Fruit fly (Drosophila melanogaster) whole organism, embryonic: ENCODE data around the gene SMC5.

Experiments used
- CG10267 ChIP-seq: fragments of 200-800 bp; sonication (Bioruptor generic); optimal IDR thresholded peaks from 2 replicates; lab custom pipeline; 2018; ENCODE audit warnings: missing biosample characterization, mild to moderate bottlenecking, missing genetic modification characterization, moderate library complexity
- CG10979 ChIP-seq: fragments of 200-800 bp; sonication (Bioruptor generic); optimal IDR thresholded peaks from 2 replicates; lab custom pipeline; 2018; ENCODE audit warnings: missing biosample characterization, mild to moderate bottlenecking, missing genetic modification characterization, moderate library complexity
- CG11696 ChIP-seq: fragments of 200-800 bp; sonication (Bioruptor generic); IDR thresholded peaks from 2 replicates; pipeline ENCODE4 v1.3.6; 2022; ENCODE audit warnings: missing biosample characterization, missing genetic modification characterization
- CG12659 ChIP-seq: fragments of 200-800 bp; sonication (Bioruptor generic); optimal IDR thresholded peaks from 3 replicates; lab custom pipeline; 2017; ENCODE audit warnings: mild to moderate bottlenecking, missing biosample characterization, missing genetic modification reagents, missing genetic modification characterization
- CG13287 ChIP-seq: fragments of 200-800 bp; sonication (Bioruptor generic); IDR thresholded peaks from 2 replicates; pipeline ENCODE4 v1.3.6; 2022; ENCODE audit warnings: missing biosample characterization, missing genetic modification characterization; ENCODE audit not compliant: partially characterized antibody
- CG14050 ChIP-seq: fragments of 200-800 bp; sonication (Bioruptor generic); IDR thresholded peaks from 3 replicates; pipeline ENCODE4 v1.3.6; 2022; ENCODE audit warnings: missing biosample characterization, missing genetic modification characterization
- CG14710 ChIP-seq: fragments of 200-800 bp; sonication (Bioruptor generic); optimal IDR thresholded peaks from 3 replicates; lab custom pipeline; 2019; ENCODE audit warnings: missing biosample characterization, mild to moderate bottlenecking, missing genetic modification characterization, moderate library complexity
- CG1603 ChIP-seq: fragments of 200-800 bp; sonication (Bioruptor generic); optimal IDR thresholded peaks from 2 replicates; lab custom pipeline; 2019; ENCODE audit warnings: missing biosample characterization, mild to moderate bottlenecking, missing genetic modification characterization, moderate library complexity
- CG31441 ChIP-seq: fragments of 200-800 bp; sonication (Bioruptor generic); IDR thresholded peaks from 2 replicates; pipeline ENCODE4 v1.3.6; 2022; ENCODE audit warnings: missing biosample characterization, missing genetic modification characterization
- CG3407 ChIP-seq: fragments of 200-800 bp; sonication (Bioruptor generic); optimal IDR thresholded peaks from 2 replicates; lab custom pipeline; 2018; ENCODE audit warnings: missing biosample characterization, mild to moderate bottlenecking, missing genetic modification characterization
- CG7271 ChIP-seq: fragments of 200-800 bp; sonication (Bioruptor generic); optimal IDR thresholded peaks from 2 replicates; lab custom pipeline; 2018; ENCODE audit warnings: missing biosample characterization, mild to moderate bottlenecking, missing genetic modification characterization, moderate library complexity
- CG7839 ChIP-seq: fragments of 200-800 bp; sonication (Bioruptor generic); optimal IDR thresholded peaks from 3 replicates; lab custom pipeline; 2018; ENCODE audit warnings: missing biosample characterization, mild to moderate bottlenecking, missing genetic modification characterization, moderate library complexity
- CG7987 ChIP-seq: fragments of 200-800 bp; sonication (Bioruptor generic); optimal IDR thresholded peaks from 2 replicates; lab custom pipeline; 2018; ENCODE audit warnings: missing biosample characterization, mild to moderate bottlenecking, missing genetic modification characterization, moderate library complexity
- CG8478 ChIP-seq: fragments of >200 bp; optimal IDR thresholded peaks from 2 replicates; lab custom pipeline; 2018
- CG9797 ChIP-seq: fragments of 200-800 bp; sonication (Bioruptor generic); optimal IDR thresholded peaks from 3 replicates; lab custom pipeline; 2018; ENCODE audit warnings: missing biosample characterization, mild to moderate bottlenecking, missing genetic modification characterization
- D ChIP-seq, 2 experiments: fragments of 200-800 bp in 1 of 2; fragments of >200 bp in 1 of 2; sonication (Bioruptor generic) in 1 of 2; optimal IDR thresholded peaks; 2 replicates in 1 of 2; 3 replicates in 1 of 2; lab custom pipeline; 2017; ENCODE audit warnings: mild to moderate bottlenecking in 1 of 2, missing biosample characterization in 1 of 2, missing genetic modification characterization in 1 of 2, missing genetic modification reagents in 1 of 2
- D19A ChIP-seq: fragments of 200-800 bp; optimal IDR thresholded peaks from 3 replicates; lab custom pipeline; 2019; ENCODE audit warnings: missing biosample characterization, mild to moderate bottlenecking, missing genetic modification characterization, moderate library complexity
- Dll ChIP-seq: fragments of 200-800 bp; sonication (Bioruptor generic); IDR thresholded peaks from 4 replicates; pipeline ENCODE4 v1.3.6; 2022; ENCODE audit warnings: missing biosample characterization, missing genetic modification characterization; ENCODE audit not compliant: partially characterized antibody
- E2f2 ChIP-seq: fragments of 200-800 bp; sonication (Bioruptor generic); IDR thresholded peaks from 2 replicates; pipeline ENCODE4 v1.3.6; 2022; ENCODE audit warnings: missing biosample characterization, missing genetic modification characterization
- Eip74EF ChIP-seq, 2 experiments: fragments of 200-800 bp in 1 of 2; fragments of >200 bp in 1 of 2; sonication (Bioruptor generic) in 1 of 2; optimal IDR thresholded peaks; 2 replicates each; lab custom pipeline; 2017 to 2019; ENCODE audit warnings: missing biosample characterization in 2 of 2, missing genetic modification characterization in 2 of 2, mild to moderate bottlenecking in 1 of 2, moderate library complexity in 1 of 2
- Elba2 ChIP-seq: fragments of 200-800 bp; sonication (Bioruptor generic); optimal IDR thresholded peaks from 3 replicates; lab custom pipeline; 2016; ENCODE audit warnings: missing biosample characterization, missing genetic modification characterization
- Hmx ChIP-seq: fragments of 200-800 bp; sonication (Bioruptor generic); optimal IDR thresholded peaks from 2 replicates; lab custom pipeline; 2016; ENCODE audit warnings: missing biosample characterization, missing genetic modification characterization
- Hr51 ChIP-seq, 2 experiments: fragments of 200-800 bp; sonication (Bioruptor generic); optimal IDR thresholded peaks; 2 replicates in 1 of 2; 3 replicates in 1 of 2; lab custom pipeline; 2016 to 2018; ENCODE audit warnings: missing biosample characterization in 2 of 2, missing genetic modification characterization in 2 of 2, mild to moderate bottlenecking in 1 of 2, moderate library complexity in 1 of 2
- Lhr ChIP-seq: fragments of 200-800 bp; sonication (Bioruptor generic); optimal IDR thresholded peaks from 3 replicates; lab custom pipeline; 2017; ENCODE audit warnings: mild to moderate bottlenecking, missing biosample characterization, missing genetic modification reagents, missing genetic modification characterization
- MBD-R2 ChIP-seq: fragments of 200-800 bp; sonication (Bioruptor generic); IDR thresholded peaks from 2 replicates; pipeline ENCODE4 v1.3.6; 2022; ENCODE audit warnings: missing biosample characterization, missing genetic modification characterization
- Myb ChIP-seq: fragments of 200-800 bp; sonication (Bioruptor generic); optimal IDR thresholded peaks from 2 replicates; lab custom pipeline; 2016; ENCODE audit warnings: missing biosample characterization, missing genetic modification characterization
- Neu2 ChIP-seq: fragments of 200-800 bp; sonication (Bioruptor generic); optimal IDR thresholded peaks from 3 replicates; lab custom pipeline; 2016; ENCODE audit warnings: missing biosample characterization, missing genetic modification characterization, borderline replicate concordance
- Nf-YA ChIP-seq: fragments of 200-800 bp; sonication (Bioruptor generic); IDR thresholded peaks from 2 replicates; pipeline ENCODE4 v1.3.6; 2022; ENCODE audit warnings: missing biosample characterization, missing genetic modification characterization
- Pdp1 ChIP-seq, 2 experiments: fragments of 200-800 bp; sonication (Bioruptor generic); optimal IDR thresholded peaks; 3 replicates each; lab custom pipeline; 2016; ENCODE audit warnings: missing biosample characterization in 2 of 2, missing genetic modification characterization in 2 of 2, mild to moderate bottlenecking in 1 of 2, moderate library complexity in 1 of 2
- Ptx1 ChIP-seq: fragments of 200-800 bp; sonication (Bioruptor generic); IDR thresholded peaks from 2 replicates; pipeline ENCODE4 v1.3.6; 2022; ENCODE audit warnings: missing biosample characterization, missing genetic modification characterization
- Rfx ChIP-seq: fragments of 200-800 bp; sonication (Bioruptor generic); IDR thresholded peaks from 2 replicates; pipeline ENCODE4 v1.3.6; 2022; ENCODE audit warnings: missing biosample characterization, missing genetic modification characterization
- Spps ChIP-seq: fragments of 200-800 bp; sonication (Bioruptor generic); optimal IDR thresholded peaks from 2 replicates; lab custom pipeline; 2018; ENCODE audit warnings: missing biosample characterization, mild to moderate bottlenecking, missing genetic modification characterization
- YL-1 ChIP-seq: fragments of 200-800 bp; sonication (Bioruptor generic); optimal IDR thresholded peaks from 3 replicates; lab custom pipeline; 2017; ENCODE audit warnings: missing biosample characterization, mild to moderate bottlenecking, missing genetic modification characterization
- br ChIP-seq: fragments of >200 bp; optimal IDR thresholded peaks from 2 replicates; lab custom pipeline; 2017
- caup ChIP-seq: fragments of 200-800 bp; sonication (Bioruptor generic); optimal IDR thresholded peaks from 3 replicates; lab custom pipeline; 2017; ENCODE audit warnings: missing biosample characterization, mild to moderate bottlenecking, missing genetic modification characterization, moderate library complexity; ENCODE audit not compliant: severe bottlenecking
- chinmo ChIP-seq: fragments of 200-800 bp; sonication (Bioruptor generic); IDR thresholded peaks from 4 replicates; pipeline ENCODE4 v1.3.6; 2022; ENCODE audit warnings: missing biosample characterization, missing genetic modification characterization; ENCODE audit not compliant: partially characterized antibody
- crol ChIP-seq: fragments of 200-800 bp; sonication (Bioruptor generic); IDR thresholded peaks from 2 replicates; pipeline ENCODE4 v1.3.6; 2022; ENCODE audit warnings: missing biosample characterization, missing genetic modification characterization
- crp ChIP-seq, 2 experiments: fragments of 200-800 bp; sonication (Bioruptor generic); optimal IDR thresholded peaks; 2 replicates in 1 of 2; 3 replicates in 1 of 2; lab custom pipeline; 2017; ENCODE audit warnings: missing biosample characterization in 2 of 2, missing genetic modification characterization in 2 of 2, mild to moderate bottlenecking in 1 of 2, moderate library complexity in 1 of 2
- fru ChIP-seq: fragments of >200 bp; optimal IDR thresholded peaks from 2 replicates; lab custom pipeline; 2017
- gro ChIP-seq: fragments of 200-800 bp; sonication (Bioruptor generic); optimal IDR thresholded peaks from 2 replicates; lab custom pipeline; 2016; ENCODE audit warnings: missing biosample characterization, missing genetic modification characterization
- hb ChIP-seq: fragments of 200-800 bp; sonication (Bioruptor generic); IDR thresholded peaks from 3 replicates; pipeline ENCODE4 v1.3.6; 2022; ENCODE audit warnings: missing biosample characterization, missing genetic modification characterization; ENCODE audit not compliant: partially characterized antibody
- jigr1 ChIP-seq: fragments of 200-800 bp; sonication (Bioruptor generic); IDR thresholded peaks from 3 replicates; pipeline ENCODE4 v1.3.6; 2022; ENCODE audit warnings: missing biosample characterization, missing genetic modification characterization
- pzg ChIP-seq: fragments of 200-800 bp; sonication (Bioruptor generic); optimal IDR thresholded peaks from 3 replicates; lab custom pipeline; 2018; ENCODE audit warnings: missing biosample characterization, mild to moderate bottlenecking, missing genetic modification characterization, moderate library complexity
- salm ChIP-seq: fragments of 200-800 bp; sonication (Bioruptor generic); optimal IDR thresholded peaks from 2 replicates; lab custom pipeline; 2018; ENCODE audit warnings: missing biosample characterization, mild to moderate bottlenecking, missing genetic modification characterization
- sna ChIP-seq: fragments of 200-800 bp; sonication (Bioruptor generic); IDR thresholded peaks from 2 replicates; pipeline ENCODE4 v1.3.6; 2022; ENCODE audit warnings: missing biosample characterization, missing genetic modification characterization; ENCODE audit not compliant: partially characterized antibody
- tin ChIP-seq: fragments of 200-800 bp; sonication (Bioruptor generic); optimal IDR thresholded peaks from 3 replicates; lab custom pipeline; 2016; ENCODE audit warnings: missing biosample characterization, missing genetic modification characterization
- wek ChIP-seq: fragments of 200-800 bp; sonication (Bioruptor generic); optimal IDR thresholded peaks from 3 replicates; lab custom pipeline; 2018; ENCODE audit warnings: missing biosample characterization, mild to moderate bottlenecking, missing genetic modification characterization, moderate library complexity

Gene SMC5

DNA sequence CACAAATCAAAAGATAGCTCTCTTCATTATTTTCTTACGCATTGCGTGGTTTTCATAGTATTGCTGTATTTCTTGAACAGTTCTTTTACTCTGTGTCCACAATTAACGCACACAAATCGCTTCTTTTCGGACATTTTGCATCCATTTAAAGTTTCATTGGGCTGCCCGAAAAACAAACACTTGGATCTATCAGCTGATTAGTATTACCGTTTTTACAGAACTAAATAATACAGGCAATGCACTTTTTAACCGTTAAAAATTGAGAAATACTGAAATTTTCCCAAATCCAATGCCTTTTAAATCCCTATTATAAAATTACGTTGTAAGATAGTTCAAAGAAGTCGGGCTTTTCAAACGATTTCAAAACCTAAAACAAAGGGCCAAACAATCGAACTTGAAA, 39.9 kb upstream of the SMC5 start, which contains the start of gene Arv1 (continued):
- TF ChIP-seq pzg (GFP tag; lab: Kevin White, UChicago) (peak; percentile 44), YL-1 (GFP tag; lab: Kevin White, UChicago) (peak; percentile 53), jigr1 (GFP tag; lab: Robert Waterston, UW) (no peak), crp (GFP tag; optimal IDR thresholded peaks at IDR 0.05; lab: Kevin White, UChicago) (peak; percentile 19 to 83), Elba2 (GFP tag; lab: Kevin White, UChicago) (no peak), fru (lab: Kevin White, UChicago) (no peak), CG13287 (GFP tag; lab: Robert Waterston, UW) (peak; percentile 19; the same call in 1 of the 2 replicates), CG10979 (tag; lab: Kevin White, UChicago) (no peak), CG7987 (GFP tag; lab: Kevin White, UChicago) (no peak), CG10267 (tag; lab: Kevin White, UChicago) (no peak), MBD-R2 (GFP tag; lab: Robert Waterston, UW) (peak; percentile 59), CG7839 (tag; lab: Kevin White, UChicago) (no peak), Hmx (no peak), Spps (tag; lab: Kevin White, UChicago) (no peak), Dll (no peak), E2f2 (peak; percentile 29; the same call in 1 of the 2 replicates), Ptx1 (GFP tag; lab: Robert Waterston, UW) (no peak), Myb (GFP tag; lab: Kevin White, UChicago) (peak; percentile 76), D (optimal IDR thresholded peaks at IDR 0.05; lab: Kevin White, UChicago) (no peak), D (GFP tag; optimal IDR thresholded peaks at IDR 0.05; lab: Kevin White, UChicago) (no peak), tin (GFP tag; lab: Kevin White, UChicago) (no peak), Pdp1 (GFP tag; optimal IDR thresholded peaks at IDR 0.05; lab: Kevin White, UChicago) (peak in 1 of 2 experiments; percentile 7), Hr51 (GFP tag; optimal IDR thresholded peaks at IDR 0.05; lab: Kevin White, UChicago) (no peak)
- TF ChIP-seq, all 482 proteins: peak for 21

DNA sequence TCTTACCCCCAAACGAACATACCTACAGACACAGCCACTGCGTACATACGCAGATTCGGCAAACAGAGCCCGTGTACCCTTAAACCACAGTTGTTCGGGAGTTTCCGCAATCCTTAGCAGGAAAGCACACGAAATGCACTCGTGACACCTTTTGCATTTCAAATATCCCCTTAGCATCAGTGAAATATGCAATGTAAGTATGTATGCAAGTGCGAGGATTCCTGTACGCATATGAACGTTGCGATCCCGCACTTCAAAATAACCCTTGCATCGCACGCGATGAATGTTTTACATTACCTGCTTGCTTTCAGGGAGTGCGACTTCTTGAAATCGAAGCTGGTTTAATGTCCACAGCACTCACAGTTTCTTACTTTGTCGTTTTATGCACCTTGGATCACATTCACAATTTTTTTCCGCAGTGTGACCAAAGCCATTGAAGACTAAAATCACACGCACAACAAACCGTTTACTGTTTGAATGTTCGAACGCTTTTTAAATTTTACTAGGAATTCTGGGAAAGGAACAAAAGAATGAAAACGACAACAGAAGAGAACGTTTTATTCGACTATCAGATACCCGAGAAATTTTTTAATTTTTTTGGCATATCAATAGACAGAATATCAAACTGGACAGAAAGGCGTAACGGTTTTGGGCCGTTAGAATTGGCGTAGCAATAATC, 35.6 kb upstream of the SMC5 start, which contains the start of gene Mkrn1:
Gene Mkrn1, minus strand, starts transcription at position 444 of the 679 bp plus-strand sequence.
- TF ChIP-seq Nf-YA (GFP tag; lab: Robert Waterston, UW) (no peak), CG31441 (no peak), Rfx (GFP tag; lab: Robert Waterston, UW) (no peak), br (lab: Kevin White, UChicago) (no peak), CG9797 (GFP tag; lab: Kevin White, UChicago) (peak; percentile 81), gro (GFP tag; lab: Kevin White, UChicago) (peak; percentile 35), tin (GFP tag; lab: Kevin White, UChicago) (no peak), D19A (peak; percentile 44), CG11696 (GFP tag; lab: Robert Waterston, UW) (no peak), CG7271 (tag; lab: Kevin White, UChicago) (no peak), caup (GFP tag; lab: Kevin White, UChicago) (no peak), CG3407 (GFP tag; lab: Kevin White, UChicago) (no peak), CG14710 (peak; percentile 44), salm (tag; lab: Kevin White, UChicago) (no peak), Neu2 (GFP tag; lab: Kevin White, UChicago) (no peak), sna (GFP tag; lab: Robert Waterston, UW) (peak; percentile 69), CG12659 (GFP tag; lab: Kevin White, UChicago) (peak; percentile 35), wek (GFP tag; lab: Kevin White, UChicago) (peak; percentile 1), Lhr (GFP tag; lab: Kevin White, UChicago) (peak; percentile 70), CG1603 (tag; lab: Kevin White, UChicago) (peak; percentile 94), hb (GFP tag; lab: Robert Waterston, UW) (peak; percentile 90), chinmo (GFP tag; lab: Robert Waterston, UW) (0 out of 4 replicates have a peak, but pooled peaks have one; percentile 71), CG8478 (no peak), E2f2 (peak; percentile 44), jigr1 (GFP tag; lab: Robert Waterston, UW) (no peak), CG14050 (GFP tag; lab: Robert Waterston, UW) (no peak), crol (GFP tag; lab: Robert Waterston, UW) (no peak), Eip74EF (GFP tag; optimal IDR thresholded peaks at IDR 0.05; lab: Kevin White, UChicago) (no peak)
